Worm (Caenorhabditis elegans): Measurements from ENCODE around the gene trmt-10A.

Gene trmt-10A

ce11 chrIV:9972629-9973028, 40.6 kb upstream of the trmt-10A start, which contains the start of the genes C47E12.12 and C47E12.10:
C47E12.12 (minus strand) TSS chrIV:9972729.
C47E12.10 (plus strand) TSS chrIV:9972800.
- TF ChIP-seq ZK185.1 (tag; optimal IDR thresholded peaks at IDR 0.05; ENCODE audit: poor library complexity, severe bottlenecking), result no peak
- no peak for TF ChIP-seq F57C9.4 (tag; optimal IDR thresholded peaks at IDR 0.05)
- no peak for TF ChIP-seq dox-1 (GFP tag; IDR thresholded peaks at IDR 0.05)
- no peak for TF ChIP-seq lin-26 (GFP tag; IDR thresholded peaks at IDR 0.05)
- no peak for TF ChIP-seq unc-62 (GFP tag; optimal IDR thresholded peaks at IDR 0.05)
- no peak for TF ChIP-seq Y53G8AR.9 (GFP tag; conservative IDR thresholded peaks at IDR 0.05)

DNA sequence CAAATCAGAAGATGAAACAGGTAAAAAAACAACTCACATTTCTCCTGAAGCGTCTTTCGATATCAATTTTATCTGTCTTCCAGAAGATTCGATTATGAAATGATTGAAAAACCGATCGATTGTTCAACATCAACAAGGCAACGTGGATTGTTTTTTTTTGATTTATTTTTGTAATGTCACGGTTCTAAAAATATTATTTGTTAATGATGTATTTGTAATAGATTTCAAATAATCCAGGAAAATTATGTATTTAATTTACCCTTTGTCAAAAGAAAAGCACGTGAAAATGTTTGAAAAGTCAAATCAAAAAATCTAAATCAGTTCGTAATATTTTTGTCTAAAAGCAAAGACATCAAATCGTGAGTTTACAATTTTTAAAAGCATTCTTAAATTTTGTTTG, 37.1 kb upstream of the trmt-10A start, which contains the start of the genes kin-5 and C47E12.11:
TSS of gene kin-5 (minus strand) at position 101 of the 400 bp plus-strand sequence.
TSS of gene C47E12.11 (plus strand) at position 320 of the 400 bp plus-strand sequence.
- TF ChIP-seq madf-6 (GFP tag; IDR thresholded peaks at IDR 0.05) (no peak), nfya-2 (GFP tag; IDR thresholded peaks at IDR 0.05) (no peak), ztf-6 (GFP tag; IDR thresholded peaks at IDR 0.05) (no peak), pbrm-1 (GFP tag; IDR thresholded peaks at IDR 0.05) (no peak), K12H6.12 (tag; optimal IDR thresholded peaks at IDR 0.05) (no peak), chd-7 (tag; optimal IDR thresholded peaks at IDR 0.05) (no peak), Y53G8AR.9 (GFP tag; conservative IDR thresholded peaks at IDR 0.05) (no peak), madf-3 (GFP tag; IDR thresholded peaks at IDR 0.05) (no peak), ceh-91 (GFP tag; IDR thresholded peaks at IDR 0.05) (no peak), nhr-179 (tag; optimal IDR thresholded peaks at IDR 0.05) (no peak), nhr-27 (tag; optimal IDR thresholded peaks at IDR 0.05) (no peak), attf-3 (GFP tag; conservative IDR thresholded peaks at IDR 0.05) (no peak), B0035.1 (tag; optimal IDR thresholded peaks at IDR 0.05) (no peak), repo-1 (tag; optimal IDR thresholded peaks at IDR 0.05) (no peak)

DNA sequence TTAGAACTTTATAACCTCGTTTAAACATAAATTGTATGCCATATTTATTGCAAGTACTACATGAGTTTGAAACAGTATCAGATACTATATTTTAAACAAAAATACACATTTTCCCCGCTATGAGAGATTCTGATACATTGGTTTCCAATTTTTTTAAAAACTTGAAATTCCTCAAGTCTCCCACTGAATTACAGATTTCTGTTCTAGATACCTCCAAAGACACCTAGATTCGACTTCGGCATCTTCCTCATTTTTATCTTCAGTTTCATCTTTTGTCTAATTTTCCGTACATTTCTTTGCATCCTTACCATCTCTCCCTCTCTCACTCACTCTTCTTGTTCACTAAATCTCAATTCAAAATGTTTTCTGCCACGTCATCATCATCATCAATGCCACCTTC, 31.9 kb upstream of the trmt-10A start, which contains the start of gene T13H10.2:
TSS of gene T13H10.2 (plus strand) at position 301 of the 400 bp plus-strand sequence.
- TF ChIP-seq ztf-26 (tag; optimal IDR thresholded peaks at IDR 0.05) (no peak), egl-18 (GFP tag; IDR thresholded peaks at IDR 0.05) (no peak), pbrm-1 (GFP tag; IDR thresholded peaks at IDR 0.05) (no peak), F57C9.4 (tag; optimal IDR thresholded peaks at IDR 0.05) (no peak), ztf-6 (GFP tag; IDR thresholded peaks at IDR 0.05) (no peak), ets-4 (GFP tag; optimal IDR thresholded peaks at IDR 0.05) (no peak), aptf-2 (GFP tag; conservative IDR thresholded peaks at IDR 0.05) (no peak), tbx-9 (tag; optimal IDR thresholded peaks at IDR 0.05; ENCODE audit: borderline replicate concordance) (no peak), nhr-27 (tag; optimal IDR thresholded peaks at IDR 0.05) (no peak), him-1 (tag; optimal IDR thresholded peaks at IDR 0.05) (no peak), F10E7.11 (tag; optimal IDR thresholded peaks at IDR 0.05) (no peak), ceh-58 (GFP tag; IDR thresholded peaks at IDR 0.05) (no peak)

- no peak for TF ChIP-seq tbp1 (GFP tag; optimal IDR thresholded peaks at IDR 0.05)
- TF ChIP-seq C06A6.2 (GFP tag; conservative IDR thresholded peaks at IDR 0.05), result no peak
- no peak for TF ChIP-seq hlh-12 (tag; optimal IDR thresholded peaks at IDR 0.05)
- no peak for TF ChIP-seq F55B11.4 (tag; optimal IDR thresholded peaks at IDR 0.05; ENCODE audit: borderline replicate concordance, insufficient read depth)
- TF ChIP-seq rec-8 (tag; optimal IDR thresholded peaks at IDR 0.05), result no peak
- no peak for TF ChIP-seq tbx-9 (tag; optimal IDR thresholded peaks at IDR 0.05; ENCODE audit: borderline replicate concordance)
- no peak for TF ChIP-seq lir-1 (GFP tag; conservative IDR thresholded peaks at IDR 0.05)
Measured at ce11 chrIV:9953333-9953732, 21.3 kb upstream of the trmt-10A start, which contains the start of gene gon-1. gon-1 (minus strand) TSS chrIV:9953433.
